Worm (Caenorhabditis elegans) whole organism, young adult: ENCODE results near the gene pyt-1.

Experiments
- B0261.1 ChIP-seq: sonication (generic microtip); optimal IDR thresholded peaks from 2 replicates; lab custom pipeline; 2016; ENCODE audit warnings: mild to moderate bottlenecking, missing genetic modification characterization, moderate library complexity, missing compliant biosample characterization
- F57A8.1 ChIP-seq: fragments of 200-800 bp; sonication (Bioruptor generic); optimal IDR thresholded peaks from 2 replicates; lab custom pipeline; 2018; ENCODE audit warnings: mild to moderate bottlenecking, missing genetic modification characterization, moderate library complexity, missing compliant biosample characterization
- K12H6.12 ChIP-seq: fragments of 200-800 bp; sonication (Bioruptor generic); optimal IDR thresholded peaks from 2 replicates; lab custom pipeline; 2018; ENCODE audit warnings: mild to moderate bottlenecking, missing genetic modification characterization, missing compliant biosample characterization
- ama-1 ChIP-seq, 3 experiments: fragments of 150-350 bp in 1 of 3; sonication (generic microtip) in 2 of 3; optimal IDR thresholded peaks; 2 replicates each; lab custom pipeline; 2014 to 2018; ENCODE audit warnings: missing biosample characterization in 2 of 3, missing genetic modification characterization in 2 of 3, missing genetic modification reagents in 2 of 3
- athp-1 ChIP-seq: sonication (generic microtip); optimal IDR thresholded peaks from 2 replicates; lab custom pipeline; 2017; ENCODE audit warnings: mild to moderate bottlenecking, missing genetic modification characterization, missing compliant biosample characterization
- efl-1 ChIP-seq: fragments of 150-350 bp; optimal IDR thresholded peaks from 2 replicates; lab custom pipeline; 2014; ENCODE audit warnings: missing biosample characterization, missing genetic modification reagents, missing genetic modification characterization
- ets-4 ChIP-seq: fragments of 200-800 bp; sonication (Bioruptor generic); optimal IDR thresholded peaks from 2 replicates; lab custom pipeline; 2018; ENCODE audit warnings: mild to moderate bottlenecking, missing genetic modification characterization, missing compliant biosample characterization
- mxl-1 ChIP-seq: sonication (generic microtip); optimal IDR thresholded peaks from 2 replicates; lab custom pipeline; 2016; ENCODE audit warnings: missing genetic modification characterization, missing compliant biosample characterization
- snpc-4 ChIP-seq, 5 experiments: fragments of 150-350 bp in 1 of 5; sonication (generic microtip) in 4 of 5; optimal IDR thresholded peaks; 2 replicates each; lab custom pipeline; 2014 to 2018; ENCODE audit warnings: missing genetic modification characterization in 5 of 5, missing biosample characterization in 3 of 5, antibody characterized with exemption in 2 of 5, mild to moderate bottlenecking in 2 of 5, missing compliant biosample characterization in 2 of 5, missing genotype in 2 of 5, moderate library complexity in 2 of 5, missing genetic modification reagents in 1 of 5
- ztf-6 ChIP-seq: fragments of 200-800 bp; sonication (Bioruptor generic); IDR thresholded peaks from 2 replicates; pipeline ENCODE4 v1.3.6; 2022; ENCODE audit warnings: missing genetic modification reagents, missing genetic modification characterization, missing compliant biosample characterization

DNA sequence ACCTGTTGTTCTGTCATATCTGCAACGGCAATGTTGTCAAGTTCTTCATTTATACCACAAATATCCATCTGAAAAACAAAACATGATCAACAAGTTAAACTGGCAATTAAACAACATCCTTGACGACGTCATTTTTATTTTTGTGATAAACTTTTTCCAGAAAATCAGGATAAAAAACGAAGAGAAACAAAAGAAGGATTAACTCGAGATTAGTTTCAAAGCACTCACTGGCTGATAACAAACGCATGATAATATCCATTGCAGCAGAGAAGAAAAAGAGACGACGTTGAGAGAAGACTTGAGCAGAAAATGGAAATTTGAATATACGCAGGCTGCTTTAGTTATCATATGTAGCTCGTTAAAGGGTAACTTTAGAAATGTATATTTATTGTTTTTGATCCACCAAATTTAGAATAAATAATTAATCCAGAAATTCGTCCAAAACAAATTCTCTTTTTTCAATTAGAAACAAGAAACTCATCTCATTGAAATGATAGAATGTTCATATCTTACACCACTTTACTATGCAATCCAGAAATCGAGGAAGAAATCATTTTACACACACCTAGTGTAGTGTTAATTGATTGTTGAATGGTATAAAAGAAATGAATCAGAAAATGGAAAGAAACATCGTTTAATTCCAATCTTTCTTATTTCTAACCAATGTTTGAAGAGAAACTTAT lies 12.1 kb upstream of the pyt-1 start, which contains the start of the genes C12D8.21 and col-148:
- TF ChIP-seq ama-1 (optimal IDR thresholded peaks at IDR 0.05; lab: Kevin White, UChicago): no peak
- no peak for TF ChIP-seq ama-1 (GFP tag; optimal IDR thresholded peaks at IDR 0.05; lab: Kevin White, UChicago)
- TF ChIP-seq efl-1: no peak
- no peak for TF ChIP-seq mxl-1 (tag; lab: Kevin White, UChicago)
- TF ChIP-seq ets-4 (GFP tag; lab: Kevin White, UChicago): no peak
- TF ChIP-seq snpc-4 (GFP tag; optimal IDR thresholded peaks at IDR 0.05; lab: Kevin White, UChicago): no peak
- TF ChIP-seq snpc-4 (tag; optimal IDR thresholded peaks at IDR 0.05; lab: Kevin White, UChicago): no peak
- no peak for TF ChIP-seq ztf-6
- no peak for TF ChIP-seq K12H6.12
- TF ChIP-seq athp-1 (tag; lab: Kevin White, UChicago): no peak
- TF ChIP-seq F57A8.1 (GFP tag; lab: Kevin White, UChicago): no peak
- no peak for TF ChIP-seq B0261.1 (tag; lab: Kevin White, UChicago)
